Worm (Caenorhabditis elegans): ENCODE results near the gene col-167.

DNA sequence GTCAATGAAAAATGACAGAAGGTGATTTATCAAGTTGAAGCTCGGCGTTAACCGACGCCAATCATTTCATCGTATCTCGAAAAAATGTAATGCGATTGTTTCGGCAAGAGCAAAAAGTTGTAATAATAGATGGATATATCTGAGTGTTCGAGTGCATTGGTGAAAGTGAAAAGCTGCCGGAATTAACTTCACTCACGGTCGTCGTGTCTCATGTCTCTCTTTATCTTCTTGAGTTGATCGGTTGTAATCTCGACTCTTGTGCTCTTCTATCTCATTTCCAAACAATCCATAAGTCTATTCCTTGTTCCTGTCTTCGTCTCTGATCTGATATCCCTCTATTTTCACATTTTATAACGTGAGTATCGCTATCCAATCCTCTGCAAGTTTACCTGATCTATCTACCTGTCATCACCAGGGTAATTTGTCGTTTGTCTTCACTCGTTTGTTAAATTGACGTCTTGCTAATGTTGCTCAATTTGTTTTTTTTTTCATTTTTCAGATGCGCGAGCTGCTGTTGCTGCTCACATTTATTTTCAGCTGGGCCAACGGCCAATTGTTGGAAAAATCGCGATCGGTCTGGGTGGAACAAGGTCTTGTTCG, 23.5 kb upstream of the col-167 start, which contains the start of gene cest-16:
- TF ChIP-seq mdl-1 (tag; optimal IDR thresholded peaks at IDR 0.05) (no peak), nhr-12 (tag; optimal IDR thresholded peaks at IDR 0.05) (no peak), pqm-1 (tag; optimal IDR thresholded peaks at IDR 0.05) (no peak), nhr-28 (tag; optimal IDR thresholded peaks at IDR 0.05) (no peak)
